Worm (Caenorhabditis elegans) whole organism, L2 larva: Measurements from ENCODE around the gene bgnt-1.1.

Experiments used
- F13H6.1 ChIP-seq: sonication (generic microtip); optimal IDR thresholded peaks from 2 replicates; lab custom pipeline; 2016; ENCODE audit warnings: missing genetic modification characterization, missing compliant biosample characterization
- alr-1 ChIP-seq: fragments of 150-350 bp; optimal IDR thresholded peaks from 2 replicates; lab custom pipeline; 2014; ENCODE audit warnings: missing biosample characterization, missing genetic modification characterization
- ama-1 ChIP-seq: fragments of 150-350 bp; optimal IDR thresholded peaks from 2 replicates; lab custom pipeline; 2018; ENCODE audit warnings: inconsistent platforms
- blmp-1 ChIP-seq: sonication (generic microtip); optimal IDR thresholded peaks from 2 replicates; lab custom pipeline; 2017; ENCODE audit warnings: missing genetic modification characterization, mild to moderate bottlenecking, missing compliant biosample characterization, antibody characterized with exemption, moderate library complexity; ENCODE audit not compliant: insufficient read depth
- ceh-82 ChIP-seq: fragments of 150-350 bp; optimal IDR thresholded peaks from 2 replicates; lab custom pipeline; 2014; ENCODE audit warnings: missing biosample characterization, missing genetic modification characterization
- elt-1 ChIP-seq: fragments of 150-350 bp; optimal IDR thresholded peaks from 2 replicates; lab custom pipeline; 2014; ENCODE audit warnings: missing biosample characterization, missing genetic modification characterization
- elt-3 ChIP-seq: sonication (generic microtip); optimal IDR thresholded peaks from 2 replicates; lab custom pipeline; 2017; ENCODE audit warnings: missing biosample characterization, missing genetic modification characterization
- lsy-2 ChIP-seq, 2 experiments: fragments of 150-350 bp in 1 of 2; sonication (generic microtip) in 1 of 2; optimal IDR thresholded peaks; 2 replicates each; lab custom pipeline; 2014 to 2017; ENCODE audit warnings: missing biosample characterization in 2 of 2, missing genetic modification characterization in 2 of 2
- nhr-10 ChIP-seq: sonication (generic microtip); optimal IDR thresholded peaks from 2 replicates; lab custom pipeline; 2017; ENCODE audit warnings: missing biosample characterization, missing genetic modification characterization
- nhr-12 ChIP-seq: fragments of 150-350 bp; optimal IDR thresholded peaks from 2 replicates; lab custom pipeline; 2014; ENCODE audit warnings: missing biosample characterization, missing genetic modification characterization
- nhr-6 ChIP-seq: fragments of 150-350 bp; optimal IDR thresholded peaks from 2 replicates; lab custom pipeline; 2014; ENCODE audit warnings: missing biosample characterization, missing genetic modification characterization
- nhr-77 ChIP-seq: fragments of 150-350 bp; optimal IDR thresholded peaks from 2 replicates; lab custom pipeline; 2014; ENCODE audit warnings: missing biosample characterization, missing genetic modification characterization
- snpc-4 ChIP-seq: fragments of 150-350 bp; optimal IDR thresholded peaks from 2 replicates; lab custom pipeline; 2014; ENCODE audit warnings: missing biosample characterization, missing genetic modification characterization
- ztf-1 ChIP-seq: fragments of 200-800 bp; sonication (Bioruptor generic); conservative IDR thresholded peaks from 2 replicates; pipeline ENCODE4 v1.3.6; 2022; ENCODE audit warnings: missing genetic modification characterization, missing compliant biosample characterization

DNA sequence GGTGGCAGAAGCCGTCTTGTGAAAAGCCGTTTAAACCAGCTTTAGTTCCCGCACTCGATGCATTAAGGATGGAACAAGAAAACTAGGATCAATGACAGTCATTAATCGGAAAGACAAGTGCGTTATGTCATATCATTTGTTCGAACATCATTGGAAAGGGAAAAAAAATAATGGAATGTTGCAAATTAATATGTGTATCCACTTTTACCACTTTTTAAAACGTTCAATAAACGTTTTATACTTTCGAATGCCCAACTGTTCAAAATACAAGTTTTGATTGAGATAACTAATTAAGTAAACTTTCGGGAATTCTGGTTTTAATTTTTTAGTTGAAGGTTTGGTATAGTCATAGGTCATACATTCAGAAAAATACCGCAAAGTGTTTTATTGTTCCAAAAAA, 42.5 kb downstream of the bgnt-1.1 start, which contains the start of gene C02F4.4:
- TF ChIP-seq snpc-4 (tag; lab: Kevin White, UChicago) = no peak
- TF ChIP-seq nhr-12 (tag; lab: Kevin White, UChicago) = no peak
- TF ChIP-seq elt-1 (tag; lab: Kevin White, UChicago) = no peak
- TF ChIP-seq alr-1 (tag; lab: Kevin White, UChicago) = no peak
- TF ChIP-seq ztf-1 (GFP tag; lab: Robert Waterston, UW) = no peak
- TF ChIP-seq blmp-1 (tag; lab: Kevin White, UChicago) = no peak
- TF ChIP-seq ceh-82 (tag; lab: Kevin White, UChicago) = no peak
- TF ChIP-seq nhr-77 (tag; lab: Kevin White, UChicago) = no peak
- no peak for TF ChIP-seq nhr-6 (tag; lab: Kevin White, UChicago)
- no peak for TF ChIP-seq F13H6.1
- no peak for TF ChIP-seq elt-3 (tag; lab: Kevin White, UChicago)
- TF ChIP-seq ama-1 (lab: Kevin White, UChicago) = no peak
- TF ChIP-seq nhr-10 (tag; lab: Kevin White, UChicago) = no peak
- TF ChIP-seq lsy-2 (tag; optimal IDR thresholded peaks at IDR 0.05; lab: Kevin White, UChicago) = no peak
